Worm (Caenorhabditis elegans) whole organism, late embryonic: ENCODE results near the gene srg-13.

Source experiments
- C08G9.2 ChIP-seq: sonication (generic microtip); optimal IDR thresholded peaks from 2 replicates; lab custom pipeline; 2016; ENCODE audit warnings: mild to moderate bottlenecking, missing genetic modification characterization, moderate library complexity, missing compliant biosample characterization
- ama-1 ChIP-seq: fragments of 150-350 bp; optimal IDR thresholded peaks from 2 replicates; lab custom pipeline; 2014
- ceh-6 ChIP-seq: fragments of 200-800 bp; sonication (Bioruptor generic); optimal IDR thresholded peaks from 2 replicates; lab custom pipeline; 2018; ENCODE audit warnings: mild to moderate bottlenecking, missing genetic modification characterization, missing compliant biosample characterization
- dmd-4 ChIP-seq: sonication (generic microtip); optimal IDR thresholded peaks from 2 replicates; lab custom pipeline; 2016; ENCODE audit warnings: borderline replicate concordance, missing genetic modification characterization, missing compliant biosample characterization
- eyg-1 ChIP-seq: sonication (generic microtip); optimal IDR thresholded peaks from 2 replicates; lab custom pipeline; 2016; ENCODE audit warnings: missing genotype, missing genetic modification characterization, missing compliant biosample characterization
- hlh-8 ChIP-seq: sonication (generic microtip); optimal IDR thresholded peaks from 2 replicates; lab custom pipeline; 2016; ENCODE audit warnings: missing genotype, missing genetic modification characterization, missing compliant biosample characterization
- lin-11 ChIP-seq: fragments of 200-800 bp; sonication (Bioruptor generic); optimal IDR thresholded peaks from 2 replicates; lab custom pipeline; 2018; ENCODE audit warnings: mild to moderate bottlenecking, missing genetic modification characterization, missing compliant biosample characterization
- pag-3 ChIP-seq: sonication (generic microtip); optimal IDR thresholded peaks from 2 replicates; lab custom pipeline; 2016; ENCODE audit warnings: missing compliant biosample characterization, missing genetic modification characterization, borderline replicate concordance
- pat-9 ChIP-seq: fragments of 200-800 bp; sonication (Bioruptor generic); optimal IDR thresholded peaks from 2 replicates; lab custom pipeline; 2018; ENCODE audit warnings: mild to moderate bottlenecking, missing genetic modification characterization, moderate library complexity, missing compliant biosample characterization
- sox-4 ChIP-seq: sonication (generic microtip); optimal IDR thresholded peaks from 2 replicates; lab custom pipeline; 2017; ENCODE audit warnings: mild to moderate bottlenecking, missing genetic modification characterization, inconsistent platforms, missing compliant biosample characterization

DNA sequence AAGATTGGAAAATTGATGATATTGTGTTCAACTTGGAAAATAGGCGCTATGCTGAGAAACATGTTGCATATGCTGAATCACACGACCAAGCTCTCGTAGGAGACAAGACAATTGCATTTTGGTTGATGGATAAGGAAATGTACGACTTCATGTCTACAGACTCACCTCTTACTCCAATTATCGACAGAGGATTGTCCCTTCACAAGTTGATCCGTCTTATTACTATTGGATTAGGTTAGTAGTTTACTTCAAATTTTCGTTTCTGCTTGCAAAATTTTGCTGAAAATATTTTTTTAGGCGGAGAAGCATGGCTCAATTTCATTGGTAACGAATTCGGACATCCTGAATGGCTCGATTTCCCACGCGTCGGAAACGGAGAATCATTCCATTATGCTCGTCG is 24.9 kb downstream of the srg-13 start:
- TF ChIP-seq pat-9 (tag; lab: Kevin White, UChicago) = no peak
- no peak for TF ChIP-seq ceh-6 (GFP tag; lab: Kevin White, UChicago)
- no peak for TF ChIP-seq hlh-8 (tag; lab: Kevin White, UChicago)
- no peak for TF ChIP-seq sox-4 (tag; lab: Kevin White, UChicago)
- TF ChIP-seq dmd-4 = no peak
- TF ChIP-seq C08G9.2 (tag; lab: Kevin White, UChicago) = no peak
- TF ChIP-seq lin-11 (tag; lab: Kevin White, UChicago) = no peak
- no peak for TF ChIP-seq eyg-1 (tag; lab: Kevin White, UChicago)
- no peak for TF ChIP-seq pag-3 (tag; lab: Kevin White, UChicago)
- TF ChIP-seq ama-1 (lab: Kevin White, UChicago) = no peak
